Worm (Caenorhabditis elegans): ENCODE measurements around the gene ebp-2.
A peak's percentile ranks its signal among the peaks of the same experiment; 100 is the strongest.

- TF ChIP-seq ceh-32 (tag; optimal IDR thresholded peaks at IDR 0.05; ENCODE audit: poor library complexity) (no peak), lsy-2 (tag; optimal IDR thresholded peaks at IDR 0.05) (peak in 1 of 2 experiments; percentile 66), ZK546.5 (tag; optimal IDR thresholded peaks at IDR 0.05) (no peak), nhr-111 (GFP tag; optimal IDR thresholded peaks at IDR 0.05) (no peak), egl-27 (tag; optimal IDR thresholded peaks at IDR 0.05) (no peak), nhr-77 (tag; optimal IDR thresholded peaks at IDR 0.05) (no peak), zag-1 (tag; optimal IDR thresholded peaks at IDR 0.05) (no peak), F10B5.3 (tag; optimal IDR thresholded peaks at IDR 0.05) (no peak), pqm-1 (tag; optimal IDR thresholded peaks at IDR 0.05) (no peak), daf-16 (GFP tag; optimal IDR thresholded peaks at IDR 0.05) (no peak), daf-16 (tag; optimal IDR thresholded peaks at IDR 0.05) (peak; percentile 15), skn-1 (tag; optimal IDR thresholded peaks at IDR 0.05) (no peak), nhr-237 (tag; optimal IDR thresholded peaks at IDR 0.05) (no peak), ztf-7 (tag; optimal IDR thresholded peaks at IDR 0.05) (no peak), unc-39 (tag; optimal IDR thresholded peaks at IDR 0.05) (no peak)
Measured at ce11 chrII:11440265-11440664, 2.3 kb upstream of the ebp-2 start, which contains the start of gene VW02B12L.2.

Measured in whole organism, L4 larva.